Worm (Caenorhabditis elegans) whole organism, L1 larva: ENCODE measurements around the gene nhr-25.

Experiments used
- Y116A8C.19 ChIP-seq: sonication (generic microtip); optimal IDR thresholded peaks from 2 replicates; lab custom pipeline; 2016; ENCODE audit warnings: missing compliant biosample characterization, missing genetic modification characterization, borderline replicate concordance
- aha-1 ChIP-seq: fragments of 150-350 bp; optimal IDR thresholded peaks from 2 replicates; lab custom pipeline; 2014; ENCODE audit warnings: missing biosample characterization, missing genetic modification characterization
- ceh-90 ChIP-seq: sonication (generic microtip); optimal IDR thresholded peaks from 2 replicates; lab custom pipeline; 2016; ENCODE audit warnings: missing genetic modification characterization, missing compliant biosample characterization
- ces-1 ChIP-seq: fragments of 150-350 bp; optimal IDR thresholded peaks from 2 replicates; lab custom pipeline; 2014; ENCODE audit warnings: missing biosample characterization, missing genetic modification reagents, missing genetic modification characterization
- nhr-237 ChIP-seq: fragments of 150-350 bp; optimal IDR thresholded peaks from 2 replicates; lab custom pipeline; 2014; ENCODE audit warnings: missing biosample characterization, missing genetic modification characterization
- snu-23 ChIP-seq: sonication (generic microtip); optimal IDR thresholded peaks from 2 replicates; lab custom pipeline; 2016; ENCODE audit warnings: missing genetic modification characterization, missing compliant biosample characterization
- tbx-2 ChIP-seq: sonication (generic microtip); optimal IDR thresholded peaks from 2 replicates; lab custom pipeline; 2016; ENCODE audit warnings: missing genetic modification characterization, missing compliant biosample characterization

DNA sequence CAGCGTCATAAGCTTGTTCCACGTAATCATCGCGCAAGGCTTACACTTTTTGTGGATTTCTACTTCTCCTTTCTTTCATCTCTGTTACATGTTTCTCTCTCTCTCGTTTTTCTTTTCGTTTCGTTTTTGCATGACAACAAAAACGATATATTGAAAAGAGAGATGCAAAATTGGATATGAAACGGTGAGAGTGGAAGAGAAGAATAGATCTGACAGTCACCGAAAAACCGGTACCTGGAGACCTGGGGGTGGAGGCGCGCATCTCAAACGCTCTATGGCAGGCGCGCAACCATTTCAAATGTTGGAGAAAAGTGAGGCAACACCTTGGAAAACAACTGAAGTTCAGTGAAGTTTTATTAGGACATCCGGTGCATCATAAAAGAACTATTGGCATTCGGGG lies 1.4 kb downstream of the nhr-25 start:
- TF ChIP-seq Y116A8C.19 (tag; lab: Kevin White, UChicago) = no peak
- TF ChIP-seq tbx-2 (tag; lab: Kevin White, UChicago) = no peak
- TF ChIP-seq snu-23 = peak; percentile 51
- TF ChIP-seq aha-1 (tag; lab: Kevin White, UChicago) = no peak
- no peak for TF ChIP-seq ces-1 (GFP tag; lab: Kevin White, UChicago)
- TF ChIP-seq nhr-237 (tag; lab: Kevin White, UChicago) = no peak
- TF ChIP-seq ceh-90 (tag; lab: Kevin White, UChicago) = no peak
